Fruit fly (Drosophila melanogaster) whole organism, pupa: ENCODE measurements around the gene Phlpp.

ENCODE experiments used
- CG13204 ChIP-seq: fragments of 200-800 bp; sonication (Bioruptor generic); optimal IDR thresholded peaks from 2 replicates; lab custom pipeline; 2018; ENCODE audit warnings: missing biosample characterization, mild to moderate bottlenecking, missing genetic modification characterization, moderate library complexity
- CG14655 ChIP-seq: fragments of 200-800 bp; sonication (Bioruptor generic); optimal IDR thresholded peaks from 3 replicates; lab custom pipeline; 2017; ENCODE audit warnings: mild to moderate bottlenecking, missing biosample characterization, missing genetic modification reagents, missing genetic modification characterization
- CG17806 ChIP-seq: fragments of 200-800 bp; sonication (Bioruptor generic); optimal IDR thresholded peaks from 2 replicates; lab custom pipeline; 2018; ENCODE audit warnings: missing biosample characterization, mild to moderate bottlenecking, missing genetic modification characterization, moderate library complexity
- CG32121 ChIP-seq: fragments of 200-800 bp; sonication (Bioruptor generic); IDR thresholded peaks from 2 replicates; pipeline ENCODE4 v1.3.6; 2022; ENCODE audit warnings: missing biosample characterization, missing genetic modification characterization
- CG34367 ChIP-seq: fragments of 200-800 bp; sonication (Bioruptor generic); optimal IDR thresholded peaks from 2 replicates; lab custom pipeline; 2018; ENCODE audit warnings: missing biosample characterization, mild to moderate bottlenecking, missing genetic modification characterization
- Pif1B ChIP-seq: fragments of 200-800 bp; sonication (Bioruptor generic); optimal IDR thresholded peaks from 3 replicates; lab custom pipeline; 2016; ENCODE audit warnings: missing biosample characterization, missing genetic modification characterization

- TF ChIP-seq CG34367 (tag; lab: Kevin White, UChicago), result no peak
- no peak for TF ChIP-seq CG32121 (GFP tag; lab: Robert Waterston, UW)
- no peak for TF ChIP-seq CG13204
- TF ChIP-seq CG14655, result no peak
- no peak for TF ChIP-seq CG17806 (tag; lab: Kevin White, UChicago)
- TF ChIP-seq Pif1B (GFP tag; lab: Kevin White, UChicago), result no peak
These were observed 44.0 kb upstream of the Phlpp start for dm6 chr2L:19014881-19015366.
